Fruit fly (Drosophila melanogaster) whole organism, wandering third instar larva: Measurements from ENCODE around the gene CG15743.
A peak's percentile ranks its signal among the peaks of the same experiment; 100 is the strongest.

Experiments
- Abd-B ChIP-seq: fragments of >200 bp; optimal IDR thresholded peaks from 2 replicates; lab custom pipeline; 2017; ENCODE audit warnings: missing biosample characterization, missing genetic modification characterization
- CG32264 ChIP-seq: fragments of 200-800 bp; sonication (Bioruptor generic); optimal IDR thresholded peaks from 2 replicates; lab custom pipeline; 2016; ENCODE audit warnings: missing biosample characterization, missing genetic modification characterization
- CG9705 ChIP-seq: fragments of 200-800 bp; sonication (Bioruptor generic); optimal IDR thresholded peaks from 2 replicates; lab custom pipeline; 2018; ENCODE audit warnings: missing biosample characterization, mild to moderate bottlenecking, missing genetic modification characterization
- CrebA ChIP-seq: fragments of 200-800 bp; sonication (Bioruptor generic); optimal IDR thresholded peaks from 2 replicates; lab custom pipeline; 2016; ENCODE audit warnings: missing biosample characterization, mild to moderate bottlenecking, missing genetic modification characterization, borderline replicate concordance
- Dfd ChIP-seq: fragments of >200 bp; optimal IDR thresholded peaks from 2 replicates; lab custom pipeline; 2017; ENCODE audit warnings: missing biosample characterization, missing genetic modification characterization
- Dif ChIP-seq: fragments of 200-275, 200-300 bp; sonication (Bioruptor generic); optimal IDR thresholded peaks from 2 replicates; lab custom pipeline; 2018; ENCODE audit warnings: missing biosample characterization, missing genetic modification characterization; ENCODE audit not compliant: partially characterized antibody
- GATAd ChIP-seq: sonication (Bioruptor generic); optimal IDR thresholded peaks from 2 replicates; lab custom pipeline; 2016; ENCODE audit warnings: missing biosample characterization, missing genetic modification characterization
- HLH106 ChIP-seq: fragments of 200-800 bp; optimal IDR thresholded peaks from 3 replicates; lab custom pipeline; 2019; ENCODE audit warnings: missing biosample characterization, mild to moderate bottlenecking, missing genetic modification characterization, moderate library complexity
- Hnf4 ChIP-seq: fragments of 200-800 bp; sonication (Bioruptor generic); optimal IDR thresholded peaks from 2 replicates; lab custom pipeline; 2016; ENCODE audit warnings: missing biosample characterization, mild to moderate bottlenecking, missing genetic modification characterization
- Hr78 ChIP-seq: fragments of >200 bp; optimal IDR thresholded peaks from 2 replicates; lab custom pipeline; 2017; ENCODE audit warnings: missing biosample characterization, missing genetic modification characterization
- Hr83 ChIP-seq: fragments of 200-300 bp; sonication (Bioruptor generic); optimal IDR thresholded peaks from 2 replicates; lab custom pipeline; 2016; ENCODE audit warnings: missing biosample characterization, mild to moderate bottlenecking, missing genetic modification characterization, moderate library complexity; ENCODE audit not compliant: poor library complexity, severe bottlenecking
- Jra ChIP-seq: sonication (Bioruptor generic); optimal IDR thresholded peaks from 2 replicates; lab custom pipeline; 2016; ENCODE audit warnings: missing biosample characterization, missing genetic modification characterization
- Mio ChIP-seq: sonication (Bioruptor generic); optimal IDR thresholded peaks from 2 replicates; lab custom pipeline; 2016; ENCODE audit warnings: missing biosample characterization, missing genetic modification characterization
- Myc ChIP-seq: fragments of >200 bp; optimal IDR thresholded peaks from 2 replicates; lab custom pipeline; 2017
- N ChIP-seq: fragments of >200 bp; optimal IDR thresholded peaks from 2 replicates; lab custom pipeline; 2018; ENCODE audit warnings: missing biosample characterization, missing external identifiers, missing genetic modification characterization
- OdsH ChIP-seq: fragments of 200-800 bp; sonication (Bioruptor generic); optimal IDR thresholded peaks from 2 replicates; lab custom pipeline; 2016; ENCODE audit warnings: missing biosample characterization, mild to moderate bottlenecking, missing genetic modification characterization
- Rel ChIP-seq, 2 experiments: fragments of 200-800 bp; sonication (Bioruptor generic) in 1 of 2; optimal IDR thresholded peaks; 2 replicates in 1 of 2; 3 replicates in 1 of 2; lab custom pipeline; 2016 to 2019; ENCODE audit warnings: mild to moderate bottlenecking in 2 of 2, missing biosample characterization in 2 of 2, missing genetic modification characterization in 2 of 2, moderate library complexity in 1 of 2
- Sp1 ChIP-seq: fragments of 200-800 bp; sonication (Bioruptor generic); optimal IDR thresholded peaks from 3 replicates; lab custom pipeline; 2019; ENCODE audit warnings: missing biosample characterization, mild to moderate bottlenecking, missing genetic modification characterization, moderate library complexity
- br ChIP-seq: fragments of 200-800 bp; sonication (Bioruptor generic); optimal IDR thresholded peaks from 2 replicates; lab custom pipeline; 2016; ENCODE audit warnings: missing biosample characterization, missing genetic modification characterization
- brk ChIP-seq: fragments of 200-800 bp; sonication (Bioruptor generic); optimal IDR thresholded peaks from 2 replicates; lab custom pipeline; 2016; ENCODE audit warnings: missing biosample characterization, mild to moderate bottlenecking, missing genetic modification characterization
- dl ChIP-seq, 2 experiments: fragments of 175-275, 200-275 bp in 1 of 2; fragments of 200-275 bp in 1 of 2; sonication (Bioruptor generic); optimal IDR thresholded peaks; lab custom pipeline; 2018; ENCODE audit warnings: mild to moderate bottlenecking in 2 of 2, missing biosample characterization in 2 of 2, missing genetic modification characterization in 2 of 2, moderate library complexity in 2 of 2; ENCODE audit not compliant: partially characterized antibody in 2 of 2, insufficient read depth in 1 of 2
- dmrt93B ChIP-seq: fragments of 200-800 bp; sonication (Bioruptor generic); optimal IDR thresholded peaks from 2 replicates; lab custom pipeline; 2018; ENCODE audit warnings: missing biosample characterization, mild to moderate bottlenecking, missing genetic modification characterization
- dsf ChIP-seq: sonication (Bioruptor generic); optimal IDR thresholded peaks from 2 replicates; lab custom pipeline; 2016; ENCODE audit warnings: missing biosample characterization, missing genetic modification characterization, borderline replicate concordance
- ey ChIP-seq: fragments of 200-800 bp; sonication (Bioruptor generic); optimal IDR thresholded peaks from 2 replicates; lab custom pipeline; 2016; ENCODE audit warnings: missing biosample characterization, missing genetic modification characterization
- foxo ChIP-seq, 2 experiments: fragments of 200-800 bp; sonication (Bioruptor generic); optimal IDR thresholded peaks; 2 replicates in 1 of 2; 3 replicates in 1 of 2; lab custom pipeline; 2016 to 2017; ENCODE audit warnings: missing biosample characterization in 2 of 2, missing genetic modification characterization in 2 of 2
- fru ChIP-seq: fragments of 200-800 bp; sonication (Bioruptor generic); optimal IDR thresholded peaks from 3 replicates; lab custom pipeline; 2016; ENCODE audit warnings: missing biosample characterization, mild to moderate bottlenecking, missing genetic modification characterization
- h ChIP-seq: fragments of 200-800 bp; sonication (Bioruptor generic); optimal IDR thresholded peaks from 3 replicates; lab custom pipeline; 2016; ENCODE audit warnings: missing biosample characterization, mild to moderate bottlenecking, missing genetic modification characterization
- jim ChIP-seq: fragments of 175-275, 200-325 bp; sonication (Bioruptor generic); optimal IDR thresholded peaks from 2 replicates; lab custom pipeline; 2016; ENCODE audit warnings: missing biosample characterization, mild to moderate bottlenecking, missing genetic modification characterization
- lola ChIP-seq: fragments of >200 bp; optimal IDR thresholded peaks from 2 replicates; lab custom pipeline; 2017; ENCODE audit warnings: missing biosample characterization, missing genetic modification characterization
- pan ChIP-seq: fragments of >200 bp; optimal IDR thresholded peaks from 2 replicates; lab custom pipeline; 2017
- psq ChIP-seq: fragments of 200-800 bp; sonication (Bioruptor generic); optimal IDR thresholded peaks from 3 replicates; lab custom pipeline; 2017; ENCODE audit warnings: missing biosample characterization, mild to moderate bottlenecking, missing genetic modification characterization, moderate library complexity
- rgr ChIP-seq: fragments of 200-800 bp; sonication (Bioruptor generic); optimal IDR thresholded peaks from 3 replicates; lab custom pipeline; 2016; ENCODE audit warnings: missing biosample characterization, mild to moderate bottlenecking, missing genetic modification characterization
- sage ChIP-seq: fragments of 200-800 bp; sonication (Bioruptor generic); optimal IDR thresholded peaks from 2 replicates; lab custom pipeline; 2016; ENCODE audit warnings: missing biosample characterization, mild to moderate bottlenecking, missing genetic modification characterization
- sv ChIP-seq: fragments of 200-800 bp; sonication (Bioruptor generic); optimal IDR thresholded peaks from 3 replicates; lab custom pipeline; 2016; ENCODE audit warnings: missing biosample characterization, missing genetic modification characterization
- tai ChIP-seq: sonication (Bioruptor generic); optimal IDR thresholded peaks from 2 replicates; lab custom pipeline; 2016; ENCODE audit warnings: missing biosample characterization, missing genetic modification characterization
- usp ChIP-seq: fragments of >200 bp; optimal IDR thresholded peaks from 2 replicates; lab custom pipeline; 2017; ENCODE audit warnings: missing biosample characterization, missing genetic modification characterization
- woc ChIP-seq: sonication (Bioruptor generic); optimal IDR thresholded peaks from 2 replicates; lab custom pipeline; 2016; ENCODE audit warnings: missing biosample characterization, mild to moderate bottlenecking, missing genetic modification characterization

Gene CG15743

dm6 chrX:13277580-13278467 is 7.7 kb upstream of the CG15743 start (continued):
- TF ChIP-seq psq (GFP tag; lab: Kevin White, UChicago) (peak; percentile 71), foxo (GFP tag; optimal IDR thresholded peaks at IDR 0.05; lab: Kevin White, UChicago) (peak in 1 of 2 experiments; percentile 66), sv (GFP tag; lab: Kevin White, UChicago) (no peak), h (GFP tag; lab: Kevin White, UChicago) (peak; percentile 69), sage (no peak), Dif (no peak), pan (lab: Kevin White, UChicago) (no peak), Rel (GFP tag; optimal IDR thresholded peaks at IDR 0.05; lab: Kevin White, UChicago) (no peak), Rel (tag; optimal IDR thresholded peaks at IDR 0.05; lab: Kevin White, UChicago) (no peak), Sp1 (GFP tag; lab: Kevin White, UChicago) (peak; percentile 33), Hnf4 (GFP tag; lab: Kevin White, UChicago) (peak; percentile 38), CG32264 (GFP tag; lab: Kevin White, UChicago) (peak; percentile 31), fru (GFP tag; lab: Kevin White, UChicago) (peak; percentile 53), CG9705 (GFP tag; lab: Kevin White, UChicago) (no peak), dmrt93B (GFP tag; lab: Kevin White, UChicago) (peak; percentile 51)

- TF ChIP-seq Rel (GFP tag; optimal IDR thresholded peaks at IDR 0.05; lab: Kevin White, UChicago), result no peak
- TF ChIP-seq Rel (tag; optimal IDR thresholded peaks at IDR 0.05; lab: Kevin White, UChicago), result peak; percentile 31
- TF ChIP-seq Hr78, result no peak
- no peak for TF ChIP-seq OdsH
- TF ChIP-seq dsf (GFP tag; lab: Kevin White, UChicago), result no peak
- TF ChIP-seq Dif, result peak; percentile 86
- no peak for TF ChIP-seq rgr
- no peak for TF ChIP-seq dmrt93B (GFP tag; lab: Kevin White, UChicago)
- TF ChIP-seq dl (GFP tag; optimal IDR thresholded peaks at IDR 0.05; lab: Kevin White, UChicago; ENCODE audit: insufficient read depth in 1 of 2, partially characterized antibody in 2 of 2), result peak; percentile 81 to 83
- TF ChIP-seq lola, result no peak
- TF ChIP-seq Abd-B (GFP tag; lab: Kevin White, UChicago), result no peak
- TF ChIP-seq br (GFP tag; lab: Kevin White, UChicago), result no peak
- TF ChIP-seq Hnf4 (GFP tag; lab: Kevin White, UChicago), result no peak
- TF ChIP-seq CrebA (GFP tag; lab: Kevin White, UChicago), result no peak
- no peak for TF ChIP-seq fru (GFP tag; lab: Kevin White, UChicago)
- no peak for TF ChIP-seq Sp1 (GFP tag; lab: Kevin White, UChicago)
- TF ChIP-seq Myc, result no peak
- no peak for TF ChIP-seq Jra (GFP tag; lab: Kevin White, UChicago)
- no peak for TF ChIP-seq woc (GFP tag; lab: Kevin White, UChicago)
- TF ChIP-seq h (GFP tag; lab: Kevin White, UChicago), result peak; percentile 16
- no peak for TF ChIP-seq GATAd (GFP tag; lab: Kevin White, UChicago)
- TF ChIP-seq Mio, result no peak
- no peak for TF ChIP-seq tai
- TF ChIP-seq HLH106 (tag; lab: Kevin White, UChicago), result no peak
- TF ChIP-seq brk (GFP tag; lab: Kevin White, UChicago), result no peak
- no peak for TF ChIP-seq CG32264 (GFP tag; lab: Kevin White, UChicago)
- no peak for TF ChIP-seq sage
- TF ChIP-seq psq (GFP tag; lab: Kevin White, UChicago), result peak; percentile 47
- no peak for TF ChIP-seq N (GFP tag; lab: Kevin White, UChicago)
- no peak for TF ChIP-seq ey (GFP tag; lab: Kevin White, UChicago)
- TF ChIP-seq CG9705 (GFP tag; lab: Kevin White, UChicago), result no peak
- TF ChIP-seq pan (lab: Kevin White, UChicago), result no peak
- TF ChIP-seq sv (GFP tag; lab: Kevin White, UChicago), result no peak
- no peak for TF ChIP-seq Dfd (GFP tag; lab: Kevin White, UChicago)
- peak; percentile 8 for TF ChIP-seq Hr83 (GFP tag; lab: Kevin White, UChicago)
- TF ChIP-seq usp (GFP tag; lab: Kevin White, UChicago), result no peak
- TF ChIP-seq jim (GFP tag; lab: Kevin White, UChicago), result peak; percentile 69
Observed at dm6 chrX:13278468-13278982, 7.0 kb upstream of the CG15743 start.
